Worm (Caenorhabditis elegans) whole organism, midembryonic: ENCODE results near the gene T19C4.5.

Experiments
- cog-1 ChIP-seq: sonication (generic microtip); optimal IDR thresholded peaks from 2 replicates; lab custom pipeline; 2016; ENCODE audit warnings: missing genetic modification characterization, missing compliant biosample characterization
- flt-1 ChIP-seq: fragments of 200-800 bp; sonication (Bioruptor generic); IDR thresholded peaks from 2 replicates; pipeline ENCODE4 v1.3.6; 2022; ENCODE audit warnings: missing genetic modification characterization, missing compliant biosample characterization
- klf-2 ChIP-seq: fragments of 200-800 bp; sonication (Bioruptor generic); conservative IDR thresholded peaks from 2 replicates; pipeline ENCODE4 v1.3.6; 2022; ENCODE audit warnings: missing genetic modification reagents, missing genetic modification characterization, missing compliant biosample characterization
- med-1 ChIP-seq: sonication (generic microtip); optimal IDR thresholded peaks from 2 replicates; lab custom pipeline; 2017; ENCODE audit warnings: missing genetic modification characterization, mild to moderate bottlenecking, missing compliant biosample characterization, antibody characterized with exemption, missing genetic modification reagents; ENCODE audit not compliant: insufficient read depth
- ref-1 ChIP-seq: fragments of 200-800 bp; sonication (Bioruptor generic); conservative IDR thresholded peaks from 2 replicates; pipeline ENCODE4 v1.3.6; 2022; ENCODE audit warnings: missing genetic modification reagents, missing genetic modification characterization, missing compliant biosample characterization
- ztf-29 ChIP-seq: fragments of 200-800 bp; sonication (Bioruptor generic); IDR thresholded peaks from 2 replicates; pipeline ENCODE4 v1.3.6; 2022; ENCODE audit warnings: missing genetic modification reagents, missing genetic modification characterization, missing compliant biosample characterization

ce11 chrV:11196109-11196508 lies 24.1 kb downstream of the T19C4.5 start, which contains the start of gene clc-6:
- TF ChIP-seq ref-1 (GFP tag; lab: Robert Waterston, UW) (no peak), klf-2 (GFP tag; lab: Robert Waterston, UW) (no peak), flt-1 (no peak), med-1 (no peak), cog-1 (no peak), ztf-29 (GFP tag; lab: Robert Waterston, UW) (no peak)
